Worm (Caenorhabditis elegans) whole organism, L1 larva: Measurements from ENCODE around the gene F09A5.3.

Experiments
- ceh-8 ChIP-seq: fragments of 200-800 bp; sonication (Bioruptor generic); optimal IDR thresholded peaks from 2 replicates; lab custom pipeline; 2018; ENCODE audit warnings: mild to moderate bottlenecking, missing genetic modification characterization, moderate library complexity, missing compliant biosample characterization
- ces-1 ChIP-seq: fragments of 150-350 bp; optimal IDR thresholded peaks from 2 replicates; lab custom pipeline; 2014; ENCODE audit warnings: missing biosample characterization, missing genetic modification reagents, missing genetic modification characterization
- dpl-1 ChIP-seq, 3 experiments: fragments of 150-350 bp in 2 of 3; sonication (generic microtip) in 1 of 3; optimal IDR thresholded peaks; 2 replicates each; lab custom pipeline; 2014 to 2017; ENCODE audit warnings: missing biosample characterization in 3 of 3, missing genetic modification characterization in 3 of 3, missing genetic modification reagents in 3 of 3
- efl-3 ChIP-seq: fragments of 200-800 bp; sonication (Bioruptor generic); optimal IDR thresholded peaks from 2 replicates; lab custom pipeline; 2018; ENCODE audit warnings: mild to moderate bottlenecking, missing genetic modification characterization, missing compliant biosample characterization
- egl-27 ChIP-seq, 2 experiments: fragments of 150-350 bp in 1 of 2; sonication (generic microtip); optimal IDR thresholded peaks; 3 replicates each; lab custom pipeline; 2017 to 2018; ENCODE audit warnings: missing biosample characterization in 2 of 2, missing genetic modification characterization in 2 of 2, missing genetic modification reagents in 2 of 2
- elt-2 ChIP-seq: sonication (generic microtip); optimal IDR thresholded peaks from 2 replicates; lab custom pipeline; 2016; ENCODE audit warnings: missing genetic modification characterization, mild to moderate bottlenecking, inconsistent platforms, missing compliant biosample characterization, missing genetic modification reagents
- fkh-10 ChIP-seq: sonication (generic microtip); optimal IDR thresholded peaks from 2 replicates; lab custom pipeline; 2017; ENCODE audit warnings: missing biosample characterization, missing genetic modification reagents, missing genetic modification characterization
- grh-1 ChIP-seq: fragments of 200-800 bp; sonication (Bioruptor generic); IDR thresholded peaks from 2 replicates; pipeline ENCODE4 v1.3.6; 2022; ENCODE audit warnings: missing genetic modification reagents, missing genetic modification characterization, missing compliant biosample characterization
- hlh-4 ChIP-seq: sonication (generic microtip); optimal IDR thresholded peaks from 2 replicates; lab custom pipeline; 2016; ENCODE audit warnings: mild to moderate bottlenecking, missing genetic modification characterization, missing compliant biosample characterization
- lin-14 ChIP-seq: fragments of 200-800 bp; sonication (Bioruptor generic); optimal IDR thresholded peaks from 2 replicates; lab custom pipeline; 2018; ENCODE audit warnings: mild to moderate bottlenecking, missing genetic modification characterization, moderate library complexity, missing compliant biosample characterization
- lin-35 ChIP-seq, 2 experiments: fragments of 150-350 bp; optimal IDR thresholded peaks; 2 replicates each; lab custom pipeline; 2014; ENCODE audit warnings: missing biosample characterization in 2 of 2, missing genetic modification characterization in 2 of 2, missing genetic modification reagents in 2 of 2
- lir-3 ChIP-seq: sonication (generic microtip); optimal IDR thresholded peaks from 2 replicates; lab custom pipeline; 2016; ENCODE audit warnings: mild to moderate bottlenecking, missing genetic modification characterization, moderate library complexity, missing compliant biosample characterization; ENCODE audit not compliant: poor library complexity
- mab-9 ChIP-seq: fragments of 200-800 bp; sonication (Bioruptor generic); IDR thresholded peaks from 2 replicates; pipeline ENCODE4 v1.3.6; 2022; ENCODE audit warnings: missing genetic modification reagents, missing genetic modification characterization, missing compliant biosample characterization
- nhr-11 ChIP-seq: fragments of 150-350 bp; optimal IDR thresholded peaks from 2 replicates; lab custom pipeline; 2014; ENCODE audit warnings: missing biosample characterization, missing genetic modification characterization
- nhr-20 ChIP-seq: sonication (generic microtip); optimal IDR thresholded peaks from 2 replicates; lab custom pipeline; 2016; ENCODE audit warnings: mild to moderate bottlenecking, missing genetic modification characterization, missing compliant biosample characterization
- nhr-71 ChIP-seq: sonication (generic microtip); optimal IDR thresholded peaks from 2 replicates; lab custom pipeline; 2016; ENCODE audit warnings: mild to moderate bottlenecking, missing genetic modification characterization, moderate library complexity, missing compliant biosample characterization
- nhr-84 ChIP-seq: sonication (generic microtip); optimal IDR thresholded peaks from 2 replicates; lab custom pipeline; 2017; ENCODE audit warnings: missing biosample characterization, missing genetic modification characterization
- nhr-90 ChIP-seq: sonication (generic microtip); optimal IDR thresholded peaks from 2 replicates; lab custom pipeline; 2016; ENCODE audit warnings: mild to moderate bottlenecking, missing genetic modification characterization, missing compliant biosample characterization; ENCODE audit not compliant: poor library complexity
- pqm-1 ChIP-seq: sonication (generic microtip); optimal IDR thresholded peaks from 3 replicates; lab custom pipeline; 2017; ENCODE audit warnings: missing biosample characterization, missing genetic modification characterization
- rnt-1 ChIP-seq: sonication (generic microtip); optimal IDR thresholded peaks from 2 replicates; lab custom pipeline; 2016; ENCODE audit warnings: mild to moderate bottlenecking, missing genetic modification characterization, moderate library complexity, missing compliant biosample characterization
- skn-1 ChIP-seq: fragments of 150-350 bp; optimal IDR thresholded peaks from 2 replicates; lab custom pipeline; 2014; ENCODE audit warnings: missing biosample characterization, missing genetic modification characterization
- snpc-4 ChIP-seq: fragments of 150-350 bp; optimal IDR thresholded peaks from 2 replicates; lab custom pipeline; 2014; ENCODE audit warnings: missing biosample characterization, missing genetic modification characterization
- xbp-1 ChIP-seq: sonication (generic microtip); optimal IDR thresholded peaks from 2 replicates; lab custom pipeline; 2016; ENCODE audit warnings: missing genetic modification characterization, missing compliant biosample characterization

The F09A5.3 gene

ce11 chrX:13200312-13200711 is 58.9 kb downstream of the F09A5.3 start:
- TF ChIP-seq nhr-90 (tag; lab: Kevin White, UChicago) (no peak), lin-35 (GFP tag; optimal IDR thresholded peaks at IDR 0.05; lab: Kevin White, UChicago) (no peak), snpc-4 (tag; lab: Kevin White, UChicago) (no peak), lir-3 (no peak), elt-2 (tag; lab: Kevin White, UChicago) (no peak), nhr-20 (tag; lab: Kevin White, UChicago) (no peak), nhr-11 (tag; lab: Kevin White, UChicago) (no peak), pqm-1 (tag; lab: Kevin White, UChicago) (no peak), rnt-1 (tag; lab: Kevin White, UChicago) (peak; percentile 52), lin-14 (GFP tag; lab: Kevin White, UChicago) (peak; percentile 1), hlh-4 (tag; lab: Kevin White, UChicago) (no peak), egl-27 (tag; optimal IDR thresholded peaks at IDR 0.05; lab: Kevin White, UChicago) (no peak), dpl-1 (GFP tag; optimal IDR thresholded peaks at IDR 0.05; lab: Kevin White, UChicago) (no peak), nhr-84 (no peak), skn-1 (tag; lab: Kevin White, UChicago) (no peak)

ce11 chrX:13201401-13201800 is 60.0 kb downstream of the F09A5.3 start, which contains the start of gene unc-9:
Gene unc-9, plus strand, starts transcription at chrX:13201770.
- TF ChIP-seq ces-1 (no peak), lin-14 (GFP tag; lab: Kevin White, UChicago) (peak; percentile 54), mab-9 (no peak), fkh-10 (GFP tag; lab: Kevin White, UChicago) (peak; percentile 70), nhr-71 (tag; lab: Kevin White, UChicago) (no peak)
- TF ChIP-seq, all 84 proteins: peak for 2

- TF ChIP-seq xbp-1 (tag; lab: Kevin White, UChicago): no peak
- TF ChIP-seq nhr-20 (tag; lab: Kevin White, UChicago): no peak
- TF ChIP-seq grh-1 (GFP tag; lab: Robert Waterston, UW): no peak
- no peak for TF ChIP-seq ceh-8
- TF ChIP-seq efl-3 (GFP tag; lab: Kevin White, UChicago): no peak
These were observed 60.9 kb downstream of the F09A5.3 start for ce11 chrX:13202312-13202711.
